Worm (Caenorhabditis elegans) whole organism, early embryonic: Measurements from ENCODE around the gene M01H9.3.

Experiments used
- B0310.2 ChIP-seq: sonication (generic microtip); optimal IDR thresholded peaks from 2 replicates; lab custom pipeline; 2016; ENCODE audit warnings: mild to moderate bottlenecking, missing genetic modification characterization, missing compliant biosample characterization
- F13C5.2 ChIP-seq: sonication (generic microtip); optimal IDR thresholded peaks from 2 replicates; lab custom pipeline; 2017; ENCODE audit warnings: mild to moderate bottlenecking, missing genetic modification characterization, inconsistent platforms, missing compliant biosample characterization
- aly-1 ChIP-seq: sonication (generic microtip); optimal IDR thresholded peaks from 2 replicates; lab custom pipeline; 2016; ENCODE audit warnings: missing genetic modification characterization, missing compliant biosample characterization
- ama-1 ChIP-seq: fragments of 150-350 bp; optimal IDR thresholded peaks from 2 replicates; lab custom pipeline; 2014
- ceh-13 ChIP-seq: fragments of 200-800 bp; sonication (Bioruptor generic); optimal IDR thresholded peaks from 2 replicates; lab custom pipeline; 2018; ENCODE audit warnings: mild to moderate bottlenecking, missing genetic modification characterization, missing compliant biosample characterization
- ceh-36 ChIP-seq: sonication (generic microtip); optimal IDR thresholded peaks from 2 replicates; lab custom pipeline; 2016; ENCODE audit warnings: missing genetic modification characterization, inconsistent platforms, missing compliant biosample characterization
- ets-7 ChIP-seq: sonication (generic microtip); optimal IDR thresholded peaks from 2 replicates; lab custom pipeline; 2016; ENCODE audit warnings: missing genotype, missing genetic modification characterization, missing compliant biosample characterization
- flt-1 ChIP-seq: fragments of 200-800 bp; sonication (Bioruptor generic); IDR thresholded peaks from 2 replicates; pipeline ENCODE4 v1.3.6; 2022; ENCODE audit warnings: missing genetic modification characterization, missing compliant biosample characterization
- hmbx-1 ChIP-seq: sonication (generic microtip); optimal IDR thresholded peaks from 2 replicates; lab custom pipeline; 2016; ENCODE audit warnings: mild to moderate bottlenecking, missing genetic modification characterization, missing compliant biosample characterization
- hmg-4 ChIP-seq: fragments of 200-800 bp; sonication (Bioruptor generic); optimal IDR thresholded peaks from 2 replicates; lab custom pipeline; 2018; ENCODE audit warnings: mild to moderate bottlenecking, missing genetic modification characterization, missing compliant biosample characterization
- hnd-1 ChIP-seq: sonication (generic microtip); optimal IDR thresholded peaks from 2 replicates; lab custom pipeline; 2016; ENCODE audit warnings: missing genetic modification characterization, missing compliant biosample characterization
- pes-1 ChIP-seq: fragments of 200-800 bp; sonication (Bioruptor generic); IDR thresholded peaks from 2 replicates; pipeline ENCODE4 v1.3.6; 2022; ENCODE audit warnings: missing genetic modification reagents, missing genetic modification characterization, missing compliant biosample characterization
- scrt-1 ChIP-seq: fragments of 200-800 bp; sonication (Bioruptor generic); IDR thresholded peaks from 2 replicates; pipeline ENCODE4 v1.3.6; 2022; ENCODE audit warnings: missing genetic modification characterization, missing compliant biosample characterization
- sea-1 ChIP-seq: fragments of 200-800 bp; sonication (Bioruptor generic); conservative IDR thresholded peaks from 2 replicates; pipeline ENCODE4 v1.3.6; 2022; ENCODE audit warnings: missing genetic modification characterization, missing compliant biosample characterization
- tbx-11 ChIP-seq: fragments of 200-800 bp; sonication (Bioruptor generic); IDR thresholded peaks from 2 replicates; pipeline ENCODE4 v1.3.6; 2022; ENCODE audit warnings: missing genetic modification characterization, missing compliant biosample characterization
- tbx-37 ChIP-seq: fragments of 200-800 bp; sonication (Bioruptor generic); conservative IDR thresholded peaks from 2 replicates; pipeline ENCODE4 v1.3.6; 2022; ENCODE audit warnings: missing genetic modification reagents, missing genetic modification characterization, missing compliant biosample characterization
- tra-4 ChIP-seq: sonication (generic microtip); optimal IDR thresholded peaks from 2 replicates; lab custom pipeline; 2017; ENCODE audit warnings: missing genetic modification characterization, missing compliant biosample characterization

M01H9.3 gene

ce11 chrIV:4477009-4477471, at the start of gene M01H9.3:
TSS of gene M01H9.3 (minus strand) at chrIV:4477059.
- no peak for TF ChIP-seq scrt-1 (GFP tag; lab: Robert Waterston, UW)
- no peak for TF ChIP-seq ceh-13 (GFP tag; lab: Kevin White, UChicago)
- TF ChIP-seq sea-1: no peak
- TF ChIP-seq ama-1 (lab: Kevin White, UChicago): no peak
- TF ChIP-seq pes-1 (GFP tag; lab: Robert Waterston, UW): no peak
- TF ChIP-seq hmg-4 (GFP tag; lab: Kevin White, UChicago): no peak
- TF ChIP-seq B0310.2 (tag; lab: Kevin White, UChicago): no peak
- TF ChIP-seq hmbx-1 (tag; lab: Kevin White, UChicago): no peak
- TF ChIP-seq tbx-37: no peak
- no peak for TF ChIP-seq aly-1 (tag; lab: Kevin White, UChicago)
- TF ChIP-seq hnd-1 (tag; lab: Kevin White, UChicago): no peak
- TF ChIP-seq tbx-11 (GFP tag; lab: Robert Waterston, UW): no peak
- TF ChIP-seq flt-1 (GFP tag; lab: Robert Waterston, UW): no peak
- no peak for TF ChIP-seq tra-4 (tag; lab: Kevin White, UChicago)
- no peak for TF ChIP-seq ets-7 (tag; lab: Kevin White, UChicago)
- TF ChIP-seq F13C5.2 (tag; lab: Kevin White, UChicago): no peak
- TF ChIP-seq ceh-36 (tag; lab: Kevin White, UChicago): no peak

- TF ChIP-seq ceh-13 (GFP tag; lab: Kevin White, UChicago) (no peak), hmg-4 (GFP tag; lab: Kevin White, UChicago) (no peak), scrt-1 (GFP tag; lab: Robert Waterston, UW) (no peak), ama-1 (lab: Kevin White, UChicago) (no peak), tra-4 (tag; lab: Kevin White, UChicago) (no peak), hmbx-1 (tag; lab: Kevin White, UChicago) (no peak), tbx-37 (no peak), F13C5.2 (tag; lab: Kevin White, UChicago) (no peak), aly-1 (tag; lab: Kevin White, UChicago) (no peak), flt-1 (GFP tag; lab: Robert Waterston, UW) (no peak), B0310.2 (tag; lab: Kevin White, UChicago) (no peak), ceh-36 (tag; lab: Kevin White, UChicago) (no peak), sea-1 (no peak), tbx-11 (GFP tag; lab: Robert Waterston, UW) (no peak), ets-7 (tag; lab: Kevin White, UChicago) (no peak), pes-1 (GFP tag; lab: Robert Waterston, UW) (no peak), hnd-1 (tag; lab: Kevin White, UChicago) (no peak)
These were observed 49.2 kb upstream of the M01H9.3 start for ce11 chrIV:4526028-4526427.

- TF ChIP-seq sea-1: no peak
- TF ChIP-seq hmg-4 (GFP tag; lab: Kevin White, UChicago): no peak
- TF ChIP-seq scrt-1 (GFP tag; lab: Robert Waterston, UW): no peak
- TF ChIP-seq F13C5.2 (tag; lab: Kevin White, UChicago): no peak
- no peak for TF ChIP-seq ceh-36 (tag; lab: Kevin White, UChicago)
- TF ChIP-seq hmbx-1 (tag; lab: Kevin White, UChicago): no peak
- TF ChIP-seq hnd-1 (tag; lab: Kevin White, UChicago): no peak
- TF ChIP-seq ama-1 (lab: Kevin White, UChicago): no peak
- no peak for TF ChIP-seq pes-1 (GFP tag; lab: Robert Waterston, UW)
- no peak for TF ChIP-seq B0310.2 (tag; lab: Kevin White, UChicago)
These were observed 48.1 kb upstream of the M01H9.3 start, which contains the start of gene ZK180.6 for ce11 chrIV:4524943-4525342. TSS of gene ZK180.6 (minus strand) at chrIV:4525043.

ce11 chrIV:4523461-4523860, 46.6 kb upstream of the M01H9.3 start:
- TF ChIP-seq aly-1 (tag; lab: Kevin White, UChicago): no peak
- TF ChIP-seq ceh-36 (tag; lab: Kevin White, UChicago): no peak
- no peak for TF ChIP-seq sea-1
- TF ChIP-seq hnd-1 (tag; lab: Kevin White, UChicago): no peak
- TF ChIP-seq F13C5.2 (tag; lab: Kevin White, UChicago): no peak
- no peak for TF ChIP-seq pes-1 (GFP tag; lab: Robert Waterston, UW)
- no peak for TF ChIP-seq hmg-4 (GFP tag; lab: Kevin White, UChicago)
- no peak for TF ChIP-seq tbx-37
- TF ChIP-seq ets-7 (tag; lab: Kevin White, UChicago): no peak
- TF ChIP-seq scrt-1 (GFP tag; lab: Robert Waterston, UW): no peak
- no peak for TF ChIP-seq flt-1 (GFP tag; lab: Robert Waterston, UW)
- no peak for TF ChIP-seq B0310.2 (tag; lab: Kevin White, UChicago)
- no peak for TF ChIP-seq ceh-13 (GFP tag; lab: Kevin White, UChicago)
- no peak for TF ChIP-seq tbx-11 (GFP tag; lab: Robert Waterston, UW)
- no peak for TF ChIP-seq ama-1 (lab: Kevin White, UChicago)
- no peak for TF ChIP-seq tra-4 (tag; lab: Kevin White, UChicago)
- TF ChIP-seq hmbx-1 (tag; lab: Kevin White, UChicago): no peak

- TF ChIP-seq tbx-37: no peak
- TF ChIP-seq scrt-1 (GFP tag; lab: Robert Waterston, UW): no peak
- no peak for TF ChIP-seq ceh-36 (tag; lab: Kevin White, UChicago)
- no peak for TF ChIP-seq B0310.2 (tag; lab: Kevin White, UChicago)
- TF ChIP-seq F13C5.2 (tag; lab: Kevin White, UChicago): no peak
- no peak for TF ChIP-seq flt-1 (GFP tag; lab: Robert Waterston, UW)
- no peak for TF ChIP-seq ets-7 (tag; lab: Kevin White, UChicago)
- no peak for TF ChIP-seq tra-4 (tag; lab: Kevin White, UChicago)
- TF ChIP-seq hmg-4 (GFP tag; lab: Kevin White, UChicago): no peak
- TF ChIP-seq tbx-11 (GFP tag; lab: Robert Waterston, UW): no peak
- no peak for TF ChIP-seq sea-1
- no peak for TF ChIP-seq ceh-13 (GFP tag; lab: Kevin White, UChicago)
- TF ChIP-seq aly-1 (tag; lab: Kevin White, UChicago): no peak
- TF ChIP-seq hmbx-1 (tag; lab: Kevin White, UChicago): no peak
These were observed 42.9 kb upstream of the M01H9.3 start for ce11 chrIV:4519714-4520113.

- TF ChIP-seq flt-1 (GFP tag; lab: Robert Waterston, UW): no peak
- TF ChIP-seq hmg-4 (GFP tag; lab: Kevin White, UChicago): peak; percentile 10
These were observed 41.3 kb upstream of the M01H9.3 start for ce11 chrIV:4518111-4518510.
